Worm (Caenorhabditis elegans): Measurements from ENCODE around the gene kat-1.

kat-1 gene

DNA sequence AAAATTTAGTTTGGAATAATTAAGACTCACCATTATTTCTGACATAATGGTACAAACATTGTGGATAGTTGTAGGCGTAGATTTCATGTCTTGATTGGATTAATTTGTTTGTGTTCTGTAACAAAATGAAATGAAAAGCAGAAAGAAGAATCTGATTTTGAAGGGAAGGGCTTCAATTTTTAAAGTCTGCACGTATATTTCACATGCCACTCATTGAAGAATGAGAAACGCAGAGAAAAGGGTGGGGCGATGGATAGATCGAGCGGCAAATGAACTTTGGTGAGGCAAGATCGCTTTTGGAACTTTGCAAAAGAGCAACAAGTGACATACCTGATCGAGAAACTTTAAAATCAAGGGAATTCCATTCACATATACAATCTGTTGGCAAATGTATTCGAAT, 28.7 kb downstream of the kat-1 start:
- no peak for TF ChIP-seq F26F4.8 (GFP tag; conservative IDR thresholded peaks at IDR 0.05)
- no peak for TF ChIP-seq mxl-2 (GFP tag; conservative IDR thresholded peaks at IDR 0.05)
- no peak for TF ChIP-seq nhr-77 (tag; optimal IDR thresholded peaks at IDR 0.05)
- TF ChIP-seq nhr-11 (tag; optimal IDR thresholded peaks at IDR 0.05) = no peak
- TF ChIP-seq lim-7 (GFP tag; IDR thresholded peaks at IDR 0.05) = no peak
- no peak for TF ChIP-seq mdl-1 (tag; optimal IDR thresholded peaks at IDR 0.05)
- TF ChIP-seq pqm-1 (tag; optimal IDR thresholded peaks at IDR 0.05) = no peak
- TF ChIP-seq ceh-62 (tag; optimal IDR thresholded peaks at IDR 0.05) = no peak
- peak; percentile 25 for TF ChIP-seq nhr-28 (tag; optimal IDR thresholded peaks at IDR 0.05)
- no peak for TF ChIP-seq mep-1 (tag; optimal IDR thresholded peaks at IDR 0.05)
- TF ChIP-seq mxl-3 (GFP tag; optimal IDR thresholded peaks at IDR 0.05) = no peak
- TF ChIP-seq unc-130 (GFP tag; optimal IDR thresholded peaks at IDR 0.05) = no peak
- TF ChIP-seq fkh-10 (GFP tag; optimal IDR thresholded peaks at IDR 0.05) = no peak
- no peak for TF ChIP-seq nhr-42 (GFP tag; IDR thresholded peaks at IDR 0.05)
- no peak for TF ChIP-seq ceh-20 (GFP tag; IDR thresholded peaks at IDR 0.05)
- peak in 1 of 2 experiments; percentile 99 for TF ChIP-seq hif-1 (tag; optimal IDR thresholded peaks at IDR 0.05)
- no peak for TF ChIP-seq cey-2 (tag; optimal IDR thresholded peaks at IDR 0.05; ENCODE audit: borderline replicate concordance, insufficient read depth)
- no peak for TF ChIP-seq mes-2 (tag; optimal IDR thresholded peaks at IDR 0.05; ENCODE audit: poor library complexity, severe bottlenecking)
- TF ChIP-seq hlh-30 (tag; optimal IDR thresholded peaks at IDR 0.05; ENCODE audit: insufficient read depth) = no peak
- TF ChIP-seq jun-1 (tag; optimal IDR thresholded peaks at IDR 0.05) = no peak
- TF ChIP-seq Y5F2A.4 (GFP tag; optimal IDR thresholded peaks at IDR 0.05) = no peak
- peak; percentile 16 for TF ChIP-seq hlh-11 (tag; optimal IDR thresholded peaks at IDR 0.05)
- no peak for TF ChIP-seq snpc-4 (tag; optimal IDR thresholded peaks at IDR 0.05)
- TF ChIP-seq lsy-2 (tag; optimal IDR thresholded peaks at IDR 0.05) = peak in 1 of 2 experiments; percentile 47
- TF ChIP-seq hmg-1.1 (GFP tag; IDR thresholded peaks at IDR 0.05) = peak; percentile 14; the same call in 1 of the 2 replicates
- no peak for TF ChIP-seq spr-3 (GFP tag; optimal IDR thresholded peaks at IDR 0.05)
- no peak for TF ChIP-seq dmd-9 (GFP tag; IDR thresholded peaks at IDR 0.05)
- peak; percentile 41 for TF ChIP-seq dmd-6 (GFP tag; IDR thresholded peaks at IDR 0.05)
- no peak for TF ChIP-seq skn-1 (tag; optimal IDR thresholded peaks at IDR 0.05)
- no peak for TF ChIP-seq ctbp-1 (GFP tag; IDR thresholded peaks at IDR 0.05)
- no peak for TF ChIP-seq zfp-3 (GFP tag; conservative IDR thresholded peaks at IDR 0.05)
- TF ChIP-seq set-16 (GFP tag; IDR thresholded peaks at IDR 0.05) = no peak
- no peak for TF ChIP-seq ZK546.5 (tag; optimal IDR thresholded peaks at IDR 0.05)
- no peak for TF ChIP-seq aly-2 (tag; optimal IDR thresholded peaks at IDR 0.05)

DNA sequence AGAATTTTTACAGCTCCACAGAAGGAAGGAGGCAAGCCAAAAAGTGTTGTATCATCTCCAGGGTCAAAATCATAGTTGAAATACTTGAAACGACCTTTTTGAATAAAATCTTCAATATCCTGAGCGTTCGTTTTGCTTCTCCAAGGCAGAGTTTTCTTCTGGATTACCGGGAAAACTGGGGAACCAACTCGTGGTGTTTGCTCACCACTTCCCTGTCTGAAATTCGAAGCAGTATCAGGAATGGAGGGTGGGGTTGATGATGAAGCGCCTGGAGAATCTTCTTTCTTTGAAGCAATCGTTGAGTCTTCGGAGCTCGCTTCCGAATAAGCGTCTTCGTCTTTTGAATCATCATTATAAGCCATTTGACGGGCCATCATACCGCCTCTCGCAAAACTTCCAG, 29.5 kb downstream of the kat-1 start:
- TF ChIP-seq unc-62 (GFP tag; optimal IDR thresholded peaks at IDR 0.05 in 1 of 2) (peak in 1 of 2 experiments; percentile 93), unc-62 (tag; optimal IDR thresholded peaks at IDR 0.05) (no peak), vab-7 (GFP tag; IDR thresholded peaks at IDR 0.05) (no peak)

ce11 chrII:7104794-7105613, 31.4 kb downstream of the kat-1 start, which contains the start of the genes farl-11 and rpl-33:
Gene farl-11 (minus strand): TSS chrII:7105035.
Gene rpl-33 (plus strand): TSS chrII:7105563.
- TF ChIP-seq mes-2 (tag; optimal IDR thresholded peaks at IDR 0.05; ENCODE audit: poor library complexity, severe bottlenecking) = peak; percentile 89
- no peak for TF ChIP-seq Y105C5A.15 (GFP tag; IDR thresholded peaks at IDR 0.05)
- TF ChIP-seq zfp-2 (tag; optimal IDR thresholded peaks at IDR 0.05) = peak; percentile 70
- TF ChIP-seq spr-1 (tag; optimal IDR thresholded peaks at IDR 0.05) = peak; percentile 16
- no peak for TF ChIP-seq unc-39 (tag; optimal IDR thresholded peaks at IDR 0.05)
- TF ChIP-seq lin-13 (GFP tag; optimal IDR thresholded peaks at IDR 0.05) = peak; percentile 78
- no peak for TF ChIP-seq ZK337.2 (GFP tag; IDR thresholded peaks at IDR 0.05)
- no peak for TF ChIP-seq nhr-76 (tag; optimal IDR thresholded peaks at IDR 0.05)
- no peak for TF ChIP-seq aly-2 (tag; optimal IDR thresholded peaks at IDR 0.05)
- TF ChIP-seq attf-4 (tag; optimal IDR thresholded peaks at IDR 0.05) = no peak
- peak; percentile 75 for TF ChIP-seq hlh-30 (tag; optimal IDR thresholded peaks at IDR 0.05; ENCODE audit: insufficient read depth)
- TF ChIP-seq lin-38 (GFP tag; IDR thresholded peaks at IDR 0.05) = peak; percentile 73
- TF ChIP-seq lin-1 (GFP tag; IDR thresholded peaks at IDR 0.05) = no peak
- no peak for TF ChIP-seq pqm-1 (tag; optimal IDR thresholded peaks at IDR 0.05)
- TF ChIP-seq jun-1 (tag; optimal IDR thresholded peaks at IDR 0.05) = peak; percentile 39
- no peak for TF ChIP-seq dmd-8 (GFP tag; IDR thresholded peaks at IDR 0.05)
- no peak for TF ChIP-seq nhr-237 (tag; optimal IDR thresholded peaks at IDR 0.05)
